Worm (Caenorhabditis elegans): Measurements from ENCODE around the gene cest-1.1.

Gene cest-1.1

ce11 chrV:14143634-14144033, 22.9 kb downstream of the cest-1.1 start (continued):
- no peak for TF ChIP-seq ZK546.5 (tag; optimal IDR thresholded peaks at IDR 0.05)
- no peak for TF ChIP-seq ztf-4 (tag; optimal IDR thresholded peaks at IDR 0.05)
- no peak for TF ChIP-seq lin-13 (GFP tag; optimal IDR thresholded peaks at IDR 0.05)
- no peak for TF ChIP-seq unc-39 (tag; optimal IDR thresholded peaks at IDR 0.05)
- no peak for TF ChIP-seq gmeb-1 (tag; optimal IDR thresholded peaks at IDR 0.05)
- TF ChIP-seq nhr-25 (tag; optimal IDR thresholded peaks at IDR 0.05) = no peak
- no peak for TF ChIP-seq ztf-1 (GFP tag; conservative IDR thresholded peaks at IDR 0.05)
- TF ChIP-seq ceh-82 (tag; optimal IDR thresholded peaks at IDR 0.05) = no peak
- TF ChIP-seq lin-39 (tag; optimal IDR thresholded peaks at IDR 0.05) = no peak
- no peak for TF ChIP-seq sma-3 (GFP tag; optimal IDR thresholded peaks at IDR 0.05)
- no peak for TF ChIP-seq lin-11 (tag; optimal IDR thresholded peaks at IDR 0.05)
- no peak for TF ChIP-seq mbf-1 (tag; optimal IDR thresholded peaks at IDR 0.05)
- no peak for TF ChIP-seq nhr-23 (tag; optimal IDR thresholded peaks at IDR 0.05)
- no peak for TF ChIP-seq nhr-10 (tag; optimal IDR thresholded peaks at IDR 0.05)
- no peak for TF ChIP-seq ceh-16 (tag; optimal IDR thresholded peaks at IDR 0.05)
- TF ChIP-seq mdl-1 (tag; optimal IDR thresholded peaks at IDR 0.05) = peak in 1 of 2 experiments; percentile 9
- TF ChIP-seq R02D3.7 (tag; optimal IDR thresholded peaks at IDR 0.05) = no peak
- peak; percentile 8 to 67 for TF ChIP-seq lsy-2 (tag; optimal IDR thresholded peaks at IDR 0.05)
- peak; percentile 81 for TF ChIP-seq unc-55 (GFP tag; optimal IDR thresholded peaks at IDR 0.05)
- TF ChIP-seq mab-5 (tag; optimal IDR thresholded peaks at IDR 0.05) = peak; percentile 66

- TF ChIP-seq sma-9 (GFP tag; optimal IDR thresholded peaks at IDR 0.05) (no peak), sma-9 (tag; optimal IDR thresholded peaks at IDR 0.05) (no peak), sem-4 (tag; optimal IDR thresholded peaks at IDR 0.05) (no peak), ztf-11 (tag; optimal IDR thresholded peaks at IDR 0.05) (no peak), unc-55 (GFP tag; optimal IDR thresholded peaks at IDR 0.05) (no peak), nhr-12 (tag; optimal IDR thresholded peaks at IDR 0.05) (no peak), mbf-1 (tag; optimal IDR thresholded peaks at IDR 0.05) (no peak), skn-1 (tag; optimal IDR thresholded peaks at IDR 0.05) (no peak), lsy-2 (tag; optimal IDR thresholded peaks at IDR 0.05) (no peak), R02D3.7 (tag; optimal IDR thresholded peaks at IDR 0.05) (no peak), crh-2 (tag; optimal IDR thresholded peaks at IDR 0.05) (no peak), elt-3 (tag; optimal IDR thresholded peaks at IDR 0.05) (no peak), nhr-23 (tag; optimal IDR thresholded peaks at IDR 0.05) (no peak), ZK546.5 (tag; optimal IDR thresholded peaks at IDR 0.05) (no peak), elt-1 (tag; optimal IDR thresholded peaks at IDR 0.05) (no peak), nhr-10 (tag; optimal IDR thresholded peaks at IDR 0.05) (no peak), alr-1 (tag; optimal IDR thresholded peaks at IDR 0.05) (no peak), nhr-129 (tag; optimal IDR thresholded peaks at IDR 0.05) (no peak), ceh-16 (tag; optimal IDR thresholded peaks at IDR 0.05) (no peak), ama-1 (optimal IDR thresholded peaks at IDR 0.05) (no peak), nhr-25 (tag; optimal IDR thresholded peaks at IDR 0.05) (no peak)
Observed at ce11 chrV:14141846-14142245, 24.7 kb downstream of the cest-1.1 start.

- TF ChIP-seq sem-4 (tag; optimal IDR thresholded peaks at IDR 0.05) (peak; percentile 58), dmd-4 (tag; optimal IDR thresholded peaks at IDR 0.05) (no peak), elt-1 (tag; optimal IDR thresholded peaks at IDR 0.05) (no peak), lsy-2 (tag; optimal IDR thresholded peaks at IDR 0.05) (peak in 1 of 2 experiments; percentile 21), lin-13 (GFP tag; optimal IDR thresholded peaks at IDR 0.05) (no peak), lin-11 (tag; optimal IDR thresholded peaks at IDR 0.05) (no peak), sma-3 (GFP tag; optimal IDR thresholded peaks at IDR 0.05) (no peak), F13H6.1 (tag; optimal IDR thresholded peaks at IDR 0.05) (no peak), sma-9 (GFP tag; optimal IDR thresholded peaks at IDR 0.05) (peak; percentile 47), sma-9 (tag; optimal IDR thresholded peaks at IDR 0.05) (no peak), nhr-77 (tag; optimal IDR thresholded peaks at IDR 0.05) (no peak), blmp-1 (tag; optimal IDR thresholded peaks at IDR 0.05; ENCODE audit: insufficient read depth) (no peak), fos-1 (tag; optimal IDR thresholded peaks at IDR 0.05) (no peak), ztf-1 (GFP tag; conservative IDR thresholded peaks at IDR 0.05) (no peak), ama-1 (optimal IDR thresholded peaks at IDR 0.05) (no peak), nhr-237 (tag; optimal IDR thresholded peaks at IDR 0.05) (no peak), nhr-21 (tag; optimal IDR thresholded peaks at IDR 0.05) (no peak)
Observed at ce11 chrV:14140733-14141132, 25.8 kb downstream of the cest-1.1 start.

Measured in whole organism, L2 larva.